Worm (Caenorhabditis elegans) whole organism, mixed stage, embryonic: ENCODE results near the gene dct-19.

Source experiments
- blmp-1 ChIP-seq: fragments of 150-350 bp; optimal IDR thresholded peaks from 2 replicates; lab custom pipeline; 2014; ENCODE audit warnings: missing biosample characterization, missing genetic modification characterization
- ces-1 ChIP-seq: fragments of 150-350 bp; optimal IDR thresholded peaks from 2 replicates; lab custom pipeline; 2014; ENCODE audit warnings: missing biosample characterization, missing genetic modification reagents, missing genetic modification characterization
- flh-1 ChIP-seq: fragments of 200-800 bp; sonication (Bioruptor generic); optimal IDR thresholded peaks from 2 replicates; lab custom pipeline; 2018; ENCODE audit warnings: mild to moderate bottlenecking, missing genetic modification characterization, moderate library complexity, missing compliant biosample characterization
- lin-13 ChIP-seq: fragments of 150-350 bp; optimal IDR thresholded peaks from 2 replicates; lab custom pipeline; 2014; ENCODE audit warnings: missing biosample characterization, missing genetic modification characterization
- mab-5 ChIP-seq: fragments of 150-350 bp; optimal IDR thresholded peaks from 2 replicates; lab custom pipeline; 2014; ENCODE audit warnings: missing biosample characterization, missing genetic modification characterization
- nhr-12 ChIP-seq: fragments of 150-350 bp; optimal IDR thresholded peaks from 2 replicates; lab custom pipeline; 2014; ENCODE audit warnings: missing biosample characterization, missing genetic modification characterization
- nhr-28 ChIP-seq: fragments of 150-350 bp; optimal IDR thresholded peaks from 2 replicates; lab custom pipeline; 2014; ENCODE audit warnings: missing biosample characterization, missing genetic modification characterization
- nhr-76 ChIP-seq: sonication (generic microtip); optimal IDR thresholded peaks from 2 replicates; lab custom pipeline; 2017; ENCODE audit warnings: missing biosample characterization, missing genetic modification characterization
- pha-4 ChIP-seq: fragments of 150-350 bp; optimal IDR thresholded peaks from 2 replicates; lab custom pipeline; 2018; ENCODE audit warnings: missing biosample characterization, missing genetic modification reagents, missing genetic modification characterization
- snpc-4 ChIP-seq: fragments of 150-350 bp; optimal IDR thresholded peaks from 2 replicates; lab custom pipeline; 2014; ENCODE audit warnings: missing biosample characterization, missing genetic modification characterization
- unc-120 ChIP-seq: sonication (generic microtip); optimal IDR thresholded peaks from 2 replicates; lab custom pipeline; 2017; ENCODE audit warnings: missing genetic modification characterization, missing compliant biosample characterization; ENCODE audit not compliant: poor library complexity, severe bottlenecking
- unc-39 ChIP-seq: fragments of 150-350 bp; optimal IDR thresholded peaks from 2 replicates; lab custom pipeline; 2014; ENCODE audit warnings: missing biosample characterization, missing genetic modification characterization
- unc-62 ChIP-seq: fragments of 150-350 bp; optimal IDR thresholded peaks from 2 replicates; lab custom pipeline; 2014; ENCODE audit warnings: missing biosample characterization, missing genetic modification reagents, missing genetic modification characterization
- ztf-11 ChIP-seq: fragments of 150-350 bp; optimal IDR thresholded peaks from 2 replicates; lab custom pipeline; 2014; ENCODE audit warnings: missing biosample characterization, missing genetic modification characterization

- TF ChIP-seq nhr-76 (tag; lab: Kevin White, UChicago) (no peak), mab-5 (no peak), nhr-12 (tag; lab: Kevin White, UChicago) (no peak), snpc-4 (tag; lab: Kevin White, UChicago) (no peak), unc-120 (tag; lab: Kevin White, UChicago) (no peak), unc-62 (GFP tag; lab: Kevin White, UChicago) (no peak), ztf-11 (tag; lab: Kevin White, UChicago) (no peak), ces-1 (GFP tag; lab: Kevin White, UChicago) (no peak), blmp-1 (tag; lab: Kevin White, UChicago) (no peak), flh-1 (GFP tag; lab: Kevin White, UChicago) (no peak), nhr-28 (tag; lab: Kevin White, UChicago) (no peak), lin-13 (tag; lab: Kevin White, UChicago) (no peak), pha-4 (no peak), unc-39 (tag; lab: Kevin White, UChicago) (no peak)
These were observed 15.0 kb downstream of the dct-19 start, which contains the start of gene F55G11.6 for ce11 chrIV:12957730-12958129.
